Worm (Caenorhabditis elegans) whole organism, young adult: Measurements from ENCODE around the gene nck-1.

Experiments used
- K11D2.4 ChIP-seq: fragments of 200-800 bp; sonication (Bioruptor generic); IDR thresholded peaks from 2 replicates; pipeline ENCODE4 v1.3.6; 2022; ENCODE audit warnings: missing genetic modification reagents, missing genetic modification characterization, missing compliant biosample characterization
- T07F8.4 ChIP-seq: sonication (generic microtip); optimal IDR thresholded peaks from 2 replicates; lab custom pipeline; 2016; ENCODE audit warnings: mild to moderate bottlenecking, missing genetic modification characterization, moderate library complexity, missing compliant biosample characterization
- egrh-3 ChIP-seq: fragments of 200-800 bp; sonication (Bioruptor generic); IDR thresholded peaks from 2 replicates; pipeline ENCODE4 v1.3.6; 2022; ENCODE audit warnings: missing genetic modification reagents, missing genetic modification characterization, missing compliant biosample characterization

ce11 chrX:4148449-4149031 is 4.7 kb downstream of the nck-1 start:
- no peak for TF ChIP-seq T07F8.4 (tag; lab: Kevin White, UChicago)
- no peak for TF ChIP-seq egrh-3 (GFP tag; lab: Robert Waterston, UW)
- no peak for TF ChIP-seq K11D2.4
